Worm (Caenorhabditis elegans) whole organism, mixed stage, embryonic: ENCODE results near the gene T23F11.2.

Source experiments
- bed-3 ChIP-seq: fragments of 200-800 bp; sonication (Bioruptor generic); optimal IDR thresholded peaks from 3 replicates; lab custom pipeline; 2018; ENCODE audit warnings: mild to moderate bottlenecking, missing genetic modification characterization, moderate library complexity, missing compliant biosample characterization
- ceh-43 ChIP-seq: fragments of 200-800 bp; sonication (Bioruptor generic); optimal IDR thresholded peaks from 2 replicates; lab custom pipeline; 2018; ENCODE audit warnings: mild to moderate bottlenecking, missing genetic modification characterization, moderate library complexity, missing compliant biosample characterization
- flh-1 ChIP-seq: fragments of 200-800 bp; sonication (Bioruptor generic); optimal IDR thresholded peaks from 2 replicates; lab custom pipeline; 2018; ENCODE audit warnings: mild to moderate bottlenecking, missing genetic modification characterization, moderate library complexity, missing compliant biosample characterization
- lin-13 ChIP-seq: fragments of 150-350 bp; optimal IDR thresholded peaks from 2 replicates; lab custom pipeline; 2014; ENCODE audit warnings: missing biosample characterization, missing genetic modification characterization
- mab-5 ChIP-seq: fragments of 150-350 bp; optimal IDR thresholded peaks from 2 replicates; lab custom pipeline; 2014; ENCODE audit warnings: missing biosample characterization, missing genetic modification characterization
- nhr-28 ChIP-seq: fragments of 150-350 bp; optimal IDR thresholded peaks from 2 replicates; lab custom pipeline; 2014; ENCODE audit warnings: missing biosample characterization, missing genetic modification characterization
- nhr-76 ChIP-seq: sonication (generic microtip); optimal IDR thresholded peaks from 2 replicates; lab custom pipeline; 2017; ENCODE audit warnings: missing biosample characterization, missing genetic modification characterization
- pha-4 ChIP-seq: fragments of 150-350 bp; optimal IDR thresholded peaks from 2 replicates; lab custom pipeline; 2018; ENCODE audit warnings: missing biosample characterization, missing genetic modification reagents, missing genetic modification characterization
- snpc-4 ChIP-seq: fragments of 150-350 bp; optimal IDR thresholded peaks from 2 replicates; lab custom pipeline; 2014; ENCODE audit warnings: missing biosample characterization, missing genetic modification characterization
- unc-39 ChIP-seq: fragments of 150-350 bp; optimal IDR thresholded peaks from 2 replicates; lab custom pipeline; 2014; ENCODE audit warnings: missing biosample characterization, missing genetic modification characterization
- unc-62 ChIP-seq: fragments of 150-350 bp; optimal IDR thresholded peaks from 2 replicates; lab custom pipeline; 2014; ENCODE audit warnings: missing biosample characterization, missing genetic modification reagents, missing genetic modification characterization
- ztf-11 ChIP-seq: fragments of 150-350 bp; optimal IDR thresholded peaks from 2 replicates; lab custom pipeline; 2014; ENCODE audit warnings: missing biosample characterization, missing genetic modification characterization

DNA sequence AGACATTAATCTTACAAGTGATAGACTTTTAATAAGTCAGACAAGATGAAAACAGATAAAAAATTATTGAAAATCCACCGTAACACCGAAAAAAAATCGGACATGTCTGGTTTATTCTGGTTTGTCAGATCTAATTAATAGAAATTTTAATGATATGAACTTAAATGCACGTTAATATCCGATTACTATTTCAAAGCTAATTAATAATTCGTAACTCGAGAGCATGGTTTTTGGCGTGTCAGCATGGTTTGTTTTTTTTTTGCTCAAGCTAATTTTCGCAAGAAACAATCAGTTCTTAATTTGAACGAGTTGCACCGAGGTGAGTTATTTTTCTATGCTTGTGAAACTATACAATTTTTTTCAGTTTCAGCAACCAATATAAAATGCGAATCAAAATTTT is 20.4 kb downstream of the T23F11.2 start, which contains the start of gene clec-153:
- TF ChIP-seq mab-5 (tag; lab: Kevin White, UChicago) (no peak), unc-62 (GFP tag; lab: Kevin White, UChicago) (no peak), bed-3 (GFP tag; lab: Kevin White, UChicago) (no peak), lin-13 (tag; lab: Kevin White, UChicago) (no peak), unc-39 (tag; lab: Kevin White, UChicago) (no peak), pha-4 (no peak), ztf-11 (tag; lab: Kevin White, UChicago) (no peak), snpc-4 (tag; lab: Kevin White, UChicago) (no peak), ceh-43 (no peak), nhr-28 (no peak), nhr-76 (tag; lab: Kevin White, UChicago) (no peak), flh-1 (no peak)
